Fruit fly (Drosophila melanogaster) whole organism, embryonic: ENCODE results near the gene sick.
A peak's percentile ranks its signal among the peaks of the same experiment; 100 is the strongest.

ENCODE experiments used
- Adf1 ChIP-seq: fragments of 200-800 bp; sonication (Bioruptor generic); IDR thresholded peaks from 2 replicates; pipeline ENCODE4 v1.3.6; 2022; ENCODE audit warnings: missing biosample characterization, missing genetic modification characterization
- BtbVII ChIP-seq: fragments of 200-800 bp; sonication (Bioruptor generic); optimal IDR thresholded peaks from 3 replicates; lab custom pipeline; 2017; ENCODE audit warnings: missing biosample characterization, mild to moderate bottlenecking, missing genetic modification characterization
- Bteb2 ChIP-seq: fragments of 200-800 bp; sonication (Bioruptor generic); optimal IDR thresholded peaks from 2 replicates; lab custom pipeline; 2016; ENCODE audit warnings: missing biosample characterization, missing genetic modification characterization
- CG10431 ChIP-seq: fragments of 200-800 bp; sonication (Bioruptor generic); optimal IDR thresholded peaks from 3 replicates; lab custom pipeline; 2018; ENCODE audit warnings: missing biosample characterization, mild to moderate bottlenecking, missing genetic modification characterization
- CG12744 ChIP-seq: fragments of 200-800 bp; sonication (Bioruptor generic); optimal IDR thresholded peaks from 2 replicates; lab custom pipeline; 2016; ENCODE audit warnings: missing biosample characterization, missing genetic modification characterization
- CG13424 ChIP-seq: fragments of 200-800 bp; sonication (Bioruptor generic); optimal IDR thresholded peaks from 2 replicates; lab custom pipeline; 2019; ENCODE audit warnings: missing biosample characterization, mild to moderate bottlenecking, missing genetic modification characterization, moderate library complexity
- CG14050 ChIP-seq: fragments of 200-800 bp; sonication (Bioruptor generic); IDR thresholded peaks from 3 replicates; pipeline ENCODE4 v1.3.6; 2022; ENCODE audit warnings: missing biosample characterization, missing genetic modification characterization
- CG14441 ChIP-seq: fragments of 200-800 bp; sonication (Bioruptor generic); IDR thresholded peaks from 2 replicates; pipeline ENCODE4 v1.3.6; 2022; ENCODE audit warnings: missing biosample characterization, missing genetic modification characterization
- CG1529 ChIP-seq: fragments of 200-800 bp; sonication (Bioruptor generic); optimal IDR thresholded peaks from 3 replicates; lab custom pipeline; 2018; ENCODE audit warnings: missing biosample characterization, missing genetic modification characterization
- CG15479 ChIP-seq: fragments of 200-800 bp; sonication (Bioruptor generic); optimal IDR thresholded peaks from 3 replicates; lab custom pipeline; 2019; ENCODE audit warnings: missing biosample characterization, mild to moderate bottlenecking, missing genetic modification characterization, moderate library complexity
- CG15514 ChIP-seq: fragments of 200-800 bp; sonication (Bioruptor generic); optimal IDR thresholded peaks from 3 replicates; lab custom pipeline; 2017; ENCODE audit warnings: missing biosample characterization, missing genetic modification characterization, mild to moderate bottlenecking, moderate library complexity, missing genetic modification reagents
- CG2116 ChIP-seq: fragments of 200-800 bp; sonication (Bioruptor generic); optimal IDR thresholded peaks from 3 replicates; lab custom pipeline; 2018; ENCODE audit warnings: missing biosample characterization, mild to moderate bottlenecking, missing genetic modification characterization
- CG4404 ChIP-seq: fragments of 200-800 bp; sonication (Bioruptor generic); IDR thresholded peaks from 2 replicates; pipeline ENCODE4 v1.3.6; 2022; ENCODE audit warnings: missing biosample characterization, missing genetic modification characterization
- CG6683 ChIP-seq: fragments of 200-800 bp; sonication (Bioruptor generic); optimal IDR thresholded peaks from 2 replicates; lab custom pipeline; 2017; ENCODE audit warnings: missing biosample characterization, mild to moderate bottlenecking, missing genetic modification characterization, missing genetic modification reagents
- CG8281 ChIP-seq: fragments of 200-800 bp; sonication (Bioruptor generic); optimal IDR thresholded peaks from 2 replicates; lab custom pipeline; 2018; ENCODE audit warnings: missing biosample characterization, mild to moderate bottlenecking, missing genetic modification characterization, moderate library complexity
- CG9437 ChIP-seq: fragments of 200-800 bp; sonication (Bioruptor generic); optimal IDR thresholded peaks from 2 replicates; lab custom pipeline; 2018; ENCODE audit warnings: missing biosample characterization, mild to moderate bottlenecking, missing genetic modification characterization
- CG9727 ChIP-seq: fragments of 200-800 bp; sonication (Bioruptor generic); optimal IDR thresholded peaks from 3 replicates; lab custom pipeline; 2017; ENCODE audit warnings: missing biosample characterization, mild to moderate bottlenecking, missing genetic modification characterization
- CG9797 ChIP-seq: fragments of 200-800 bp; sonication (Bioruptor generic); optimal IDR thresholded peaks from 3 replicates; lab custom pipeline; 2018; ENCODE audit warnings: missing biosample characterization, mild to moderate bottlenecking, missing genetic modification characterization
- CG9817 ChIP-seq: fragments of 200-800 bp; sonication (Bioruptor generic); optimal IDR thresholded peaks from 2 replicates; lab custom pipeline; 2018; ENCODE audit warnings: missing biosample characterization, mild to moderate bottlenecking, missing genetic modification characterization, moderate library complexity
- CG9876 ChIP-seq: fragments of 200-800 bp; sonication (Bioruptor generic); optimal IDR thresholded peaks from 2 replicates; lab custom pipeline; 2016; ENCODE audit warnings: missing biosample characterization, missing genetic modification characterization
- CG9932 ChIP-seq: fragments of 200-800 bp; sonication (Bioruptor generic); IDR thresholded peaks from 2 replicates; pipeline ENCODE4 v1.3.6; 2022; ENCODE audit warnings: missing biosample characterization, missing genetic modification characterization
- CTCF ChIP-seq: fragments of 200-800 bp; sonication (Bioruptor generic); optimal IDR thresholded peaks from 2 replicates; lab custom pipeline; 2017; ENCODE audit warnings: missing biosample characterization, mild to moderate bottlenecking, missing genetic modification characterization, moderate library complexity
- Camta ChIP-seq: fragments of 200-800 bp; sonication (Bioruptor generic); optimal IDR thresholded peaks from 2 replicates; lab custom pipeline; 2016; ENCODE audit warnings: missing biosample characterization, missing genetic modification characterization
- D ChIP-seq, 2 experiments: fragments of 200-800 bp in 1 of 2; fragments of >200 bp in 1 of 2; sonication (Bioruptor generic) in 1 of 2; optimal IDR thresholded peaks; 2 replicates in 1 of 2; 3 replicates in 1 of 2; lab custom pipeline; 2017; ENCODE audit warnings: mild to moderate bottlenecking in 1 of 2, missing biosample characterization in 1 of 2, missing genetic modification characterization in 1 of 2, missing genetic modification reagents in 1 of 2
- Deaf1 ChIP-seq: fragments of 200-800 bp; optimal IDR thresholded peaks from 3 replicates; lab custom pipeline; 2019; ENCODE audit warnings: missing biosample characterization, mild to moderate bottlenecking, missing genetic modification characterization, moderate library complexity
- Dll ChIP-seq: fragments of 200-800 bp; sonication (Bioruptor generic); IDR thresholded peaks from 4 replicates; pipeline ENCODE4 v1.3.6; 2022; ENCODE audit warnings: missing biosample characterization, missing genetic modification characterization; ENCODE audit not compliant: partially characterized antibody
- Drgx ChIP-seq: fragments of 200-800 bp; sonication (Bioruptor generic); IDR thresholded peaks from 2 replicates; pipeline ENCODE4 v1.3.6; 2022; ENCODE audit warnings: missing biosample characterization, missing genetic modification characterization
- HLHmδ ChIP-seq: fragments of 200-800 bp; sonication (Bioruptor generic); optimal IDR thresholded peaks from 2 replicates; lab custom pipeline; 2018; ENCODE audit warnings: missing biosample characterization, mild to moderate bottlenecking, missing genetic modification characterization, moderate library complexity
- MESR4 ChIP-seq: fragments of 200-800 bp; sonication (Bioruptor generic); optimal IDR thresholded peaks from 2 replicates; lab custom pipeline; 2018; ENCODE audit warnings: missing biosample characterization, mild to moderate bottlenecking, missing genetic modification characterization, moderate library complexity
- Myb ChIP-seq: fragments of 200-800 bp; sonication (Bioruptor generic); optimal IDR thresholded peaks from 2 replicates; lab custom pipeline; 2016; ENCODE audit warnings: missing biosample characterization, missing genetic modification characterization
- Nf-YC ChIP-seq: fragments of 200-800 bp; optimal IDR thresholded peaks from 3 replicates; lab custom pipeline; 2019; ENCODE audit warnings: missing biosample characterization, mild to moderate bottlenecking, missing genetic modification characterization, moderate library complexity
- TFAM ChIP-seq: fragments of 200-800 bp; sonication (Bioruptor generic); optimal IDR thresholded peaks from 2 replicates; lab custom pipeline; 2017; ENCODE audit warnings: missing biosample characterization, missing genetic modification characterization, inconsistent platforms
- amos ChIP-seq: fragments of 200-800 bp; sonication (Bioruptor generic); IDR thresholded peaks from 2 replicates; pipeline ENCODE4 v1.3.6; 2022; ENCODE audit warnings: missing biosample characterization, missing genetic modification characterization; ENCODE audit not compliant: partially characterized antibody
- caup ChIP-seq: fragments of 200-800 bp; sonication (Bioruptor generic); optimal IDR thresholded peaks from 3 replicates; lab custom pipeline; 2017; ENCODE audit warnings: missing biosample characterization, mild to moderate bottlenecking, missing genetic modification characterization, moderate library complexity; ENCODE audit not compliant: severe bottlenecking
- crc ChIP-seq: fragments of 200-800 bp; sonication (Bioruptor generic); optimal IDR thresholded peaks from 2 replicates; lab custom pipeline; 2016; ENCODE audit warnings: missing biosample characterization, missing genetic modification characterization
- emc ChIP-seq: fragments of 200-800 bp; sonication (Bioruptor generic); optimal IDR thresholded peaks from 2 replicates; lab custom pipeline; 2016; ENCODE audit warnings: missing biosample characterization, missing genetic modification characterization
- fd64A ChIP-seq: fragments of 200-800 bp; sonication (Bioruptor generic); optimal IDR thresholded peaks from 3 replicates; lab custom pipeline; 2018; ENCODE audit warnings: missing biosample characterization, mild to moderate bottlenecking, missing genetic modification characterization
- gcm2 ChIP-seq: fragments of 200-800 bp; sonication (Bioruptor generic); optimal IDR thresholded peaks from 2 replicates; lab custom pipeline; 2016; ENCODE audit warnings: missing biosample characterization, missing genetic modification characterization
- prd ChIP-seq, 3 experiments: fragments of >200 bp in 2 of 3; fragments of 200-800 bp in 1 of 3; sonication (Bioruptor generic) in 1 of 3; optimal IDR thresholded peaks in 2 of 3; IDR thresholded peaks in 1 of 3; 2 replicates in 2 of 3; 3 replicates in 1 of 3; pipeline versions ENCODE4 v1.3.6 to Lab custom; 2017 to 2022; ENCODE audit warnings: missing biosample characterization in 1 of 3, missing genetic modification characterization in 1 of 3
- ranshi ChIP-seq: fragments of 200-800 bp; sonication (Bioruptor generic); IDR thresholded peaks from 2 replicates; pipeline ENCODE4 v1.3.6; 2022; ENCODE audit warnings: missing biosample characterization, missing genetic modification characterization
- sc ChIP-seq, 3 experiments: fragments of >200 bp in 2 of 3; fragments of 200-800 bp in 1 of 3; sonication (Bioruptor generic) in 1 of 3; optimal IDR thresholded peaks; 2 replicates in 2 of 3; 3 replicates in 1 of 3; lab custom pipeline; 2017; ENCODE audit warnings: mild to moderate bottlenecking in 1 of 3, missing biosample characterization in 1 of 3, missing genetic modification characterization in 1 of 3, missing genetic modification reagents in 1 of 3
- seq ChIP-seq: fragments of 200-800 bp; sonication (Bioruptor generic); IDR thresholded peaks from 2 replicates; pipeline ENCODE4 v1.3.6; 2022; ENCODE audit warnings: missing biosample characterization, missing genetic modification characterization
- slbo ChIP-seq: fragments of 200-800 bp; sonication (Bioruptor generic); IDR thresholded peaks from 2 replicates; pipeline ENCODE4 v1.3.6; 2022; ENCODE audit warnings: missing biosample characterization, missing genetic modification characterization
- tin ChIP-seq: fragments of 200-800 bp; sonication (Bioruptor generic); optimal IDR thresholded peaks from 3 replicates; lab custom pipeline; 2016; ENCODE audit warnings: missing biosample characterization, missing genetic modification characterization
- trem ChIP-seq: fragments of 200-800 bp; optimal IDR thresholded peaks from 3 replicates; lab custom pipeline; 2019; ENCODE audit warnings: missing biosample characterization, mild to moderate bottlenecking, missing genetic modification characterization, moderate library complexity
- vfl ChIP-seq: fragments of 200-800 bp; sonication (Bioruptor generic); optimal IDR thresholded peaks from 2 replicates; lab custom pipeline; 2016; ENCODE audit warnings: missing biosample characterization, missing genetic modification characterization
- vnd ChIP-seq: fragments of 200-800 bp; sonication (Bioruptor generic); IDR thresholded peaks from 3 replicates; pipeline ENCODE4 v1.3.6; 2022; ENCODE audit warnings: missing biosample characterization, missing genetic modification characterization; ENCODE audit not compliant: partially characterized antibody
- z ChIP-seq: fragments of 200-800 bp; sonication (Bioruptor generic); IDR thresholded peaks from 3 replicates; pipeline ENCODE4 v1.3.6; 2022; ENCODE audit warnings: missing biosample characterization, missing genetic modification characterization

The sick gene

dm6 chr2L:19895526-19896185 lies 99.5 kb downstream of the sick start (continued):
- no peak for TF ChIP-seq CG9932
- peak; percentile 18; the same call in 1 of the 3 replicates for TF ChIP-seq z (GFP tag; lab: Robert Waterston, UW)
- no peak for TF ChIP-seq Myb
- TF ChIP-seq CG13424 (tag; lab: Kevin White, UChicago) = peak; percentile 79
- peak; percentile 57 for TF ChIP-seq Deaf1 (tag; lab: Kevin White, UChicago)
- TF ChIP-seq trem = peak; percentile 67
- peak; percentile 28 for TF ChIP-seq CG8281 (tag; lab: Kevin White, UChicago)
- no peak; the same call in 1 of the 2 replicates for TF ChIP-seq ranshi (GFP tag; lab: Robert Waterston, UW)
- no peak for TF ChIP-seq vfl (GFP tag; lab: Kevin White, UChicago)
- peak; percentile 23 for TF ChIP-seq Bteb2
- no peak for TF ChIP-seq prd (optimal IDR thresholded peaks at IDR 0.05; lab: Kevin White, UChicago)
- TF ChIP-seq prd (GFP tag; IDR thresholded peaks at IDR 0.05; lab: Robert Waterston, UW) = peak; percentile 64; the same call in 2 of the 3 replicates
- TF ChIP-seq CG9437 (GFP tag; lab: Kevin White, UChicago) = peak; percentile 82
- peak; percentile 65 for TF ChIP-seq CG6683 (GFP tag; lab: Kevin White, UChicago)
- TF ChIP-seq CG15479 (GFP tag; lab: Kevin White, UChicago) = no peak
- no peak for TF ChIP-seq Adf1 (GFP tag; lab: Robert Waterston, UW)
- TF ChIP-seq TFAM (GFP tag; lab: Kevin White, UChicago) = no peak
- TF ChIP-seq CG9727 (GFP tag; lab: Kevin White, UChicago) = peak; percentile 83
- peak; percentile 67 for TF ChIP-seq BtbVII (GFP tag; lab: Kevin White, UChicago)
- no peak for TF ChIP-seq CG9797 (GFP tag; lab: Kevin White, UChicago)
- no peak for TF ChIP-seq sc (optimal IDR thresholded peaks at IDR 0.05; lab: Kevin White, UChicago)
- peak; percentile 87 for TF ChIP-seq sc (GFP tag; optimal IDR thresholded peaks at IDR 0.05; lab: Kevin White, UChicago)
- no peak for TF ChIP-seq MESR4
- TF ChIP-seq amos (GFP tag; lab: Robert Waterston, UW) = no peak
- no peak for TF ChIP-seq vnd (GFP tag; lab: Robert Waterston, UW)
- peak; percentile 39 for TF ChIP-seq CTCF (GFP tag; lab: Kevin White, UChicago)
- peak; percentile 28; the same call in 1 of the 2 replicates for TF ChIP-seq seq (GFP tag; lab: Robert Waterston, UW)
- TF ChIP-seq CG14050 (GFP tag; lab: Robert Waterston, UW) = peak; percentile 18; the same call in 1 of the 3 replicates
- no peak for TF ChIP-seq fd64A
- no peak for TF ChIP-seq D (optimal IDR thresholded peaks at IDR 0.05; lab: Kevin White, UChicago)
- TF ChIP-seq D (GFP tag; optimal IDR thresholded peaks at IDR 0.05; lab: Kevin White, UChicago) = peak; percentile 85
- no peak for TF ChIP-seq emc (GFP tag; lab: Kevin White, UChicago)
- TF ChIP-seq caup (GFP tag; lab: Kevin White, UChicago) = peak; percentile 54
- TF ChIP-seq CG15514 (GFP tag; lab: Kevin White, UChicago) = peak; percentile 46
- TF ChIP-seq tin (GFP tag; lab: Kevin White, UChicago) = peak; percentile 76
- peak; percentile 23 for TF ChIP-seq CG9817 (tag; lab: Kevin White, UChicago)
- no peak for TF ChIP-seq gcm2
- TF ChIP-seq crc (GFP tag; lab: Kevin White, UChicago) = no peak
- TF ChIP-seq Nf-YC (tag; lab: Kevin White, UChicago) = peak; percentile 62
- TF ChIP-seq CG1529 (GFP tag; lab: Kevin White, UChicago) = peak; percentile 59
- no peak for TF ChIP-seq CG12744 (GFP tag; lab: Kevin White, UChicago)
- 0 out of 2 replicates have a peak, but pooled peaks have one; percentile 13 for TF ChIP-seq CG4404
- TF ChIP-seq CG10431 (GFP tag; lab: Kevin White, UChicago) = peak; percentile 73
- peak; percentile 39; the same call in 1 of the 2 replicates for TF ChIP-seq slbo (GFP tag; lab: Robert Waterston, UW)
- TF ChIP-seq CG2116 (GFP tag; lab: Kevin White, UChicago) = peak; percentile 51
- TF ChIP-seq Dll (GFP tag; lab: Robert Waterston, UW) = no peak
- peak; percentile 56 for TF ChIP-seq HLHmδ
- TF ChIP-seq CG9876 (GFP tag; lab: Kevin White, UChicago) = no peak
- TF ChIP-seq Drgx (GFP tag; lab: Robert Waterston, UW) = peak; percentile 56; the same call in 1 of the 2 replicates
- peak; percentile 55 for TF ChIP-seq CG14441
- TF ChIP-seq Camta (GFP tag; lab: Kevin White, UChicago) = peak; percentile 16
